Worm (Caenorhabditis elegans): ENCODE measurements around the gene swsn-3.

Gene swsn-3

DNA sequence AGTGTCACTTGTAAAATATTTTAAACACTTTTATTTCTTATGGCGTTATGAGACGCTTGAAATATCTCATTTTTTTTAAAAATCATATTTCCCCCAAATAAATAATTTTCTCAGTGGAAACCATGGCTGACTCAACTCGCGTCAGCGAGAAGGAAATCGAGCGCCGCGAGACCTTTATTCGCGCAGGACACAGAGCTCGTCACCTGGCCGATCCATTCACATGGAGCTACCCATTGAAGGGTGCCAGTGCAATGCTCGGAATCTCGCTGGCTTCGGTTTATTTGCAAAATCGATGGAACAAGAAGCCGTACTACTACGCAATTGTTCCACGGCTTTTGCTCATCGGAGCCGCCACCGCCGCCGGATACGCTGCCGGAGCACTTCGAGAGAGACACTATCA lies 18.3 kb upstream of the swsn-3 start, which contains the start of gene nduc-2:
Gene nduc-2, plus strand, starts transcription at position 113 of the 400 bp plus-strand sequence.
- TF ChIP-seq nhr-6 (tag; optimal IDR thresholded peaks at IDR 0.05) (no peak), lsy-2 (tag; optimal IDR thresholded peaks at IDR 0.05) (peak in 1 of 2 experiments; percentile 13), elt-1 (tag; optimal IDR thresholded peaks at IDR 0.05) (no peak), mbf-1 (tag; optimal IDR thresholded peaks at IDR 0.05) (no peak), sma-3 (GFP tag; optimal IDR thresholded peaks at IDR 0.05) (peak; percentile 29)

DNA sequence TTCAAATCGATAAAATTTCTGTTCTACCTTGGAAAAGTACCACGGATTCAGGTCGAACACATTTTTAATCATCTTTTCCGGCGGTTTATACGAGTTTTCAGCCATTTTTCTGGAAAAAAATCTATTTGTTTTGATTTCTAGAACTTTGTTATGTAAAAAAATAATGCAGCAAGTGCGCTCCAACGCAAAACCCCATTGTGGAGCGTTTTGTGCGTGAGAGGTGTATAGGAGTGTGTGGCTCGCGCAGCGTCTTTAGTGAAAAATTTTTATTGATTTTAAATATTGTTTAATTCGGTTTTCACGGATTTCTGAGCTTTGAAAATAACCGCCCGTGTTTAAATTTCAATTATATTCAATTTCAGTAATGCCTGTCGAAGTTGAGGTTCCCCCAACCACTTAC lies 17.4 kb upstream of the swsn-3 start, which contains the start of gene Y71H2AM.20:
Gene Y71H2AM.20, minus strand, starts transcription at position 109 of the 400 bp plus-strand sequence.
- TF ChIP-seq C34F6.9 (tag; optimal IDR thresholded peaks at IDR 0.05) (peak; percentile 99), F13H6.1 (tag; optimal IDR thresholded peaks at IDR 0.05) (peak; percentile 93), elt-3 (tag; optimal IDR thresholded peaks at IDR 0.05) (no peak), mdl-1 (tag; optimal IDR thresholded peaks at IDR 0.05) (peak in 1 of 2 experiments; percentile 75), nhr-21 (tag; optimal IDR thresholded peaks at IDR 0.05) (peak; percentile 93), ceh-82 (tag; optimal IDR thresholded peaks at IDR 0.05) (peak; percentile 84), nhr-237 (tag; optimal IDR thresholded peaks at IDR 0.05) (peak; percentile 49), nhr-12 (tag; optimal IDR thresholded peaks at IDR 0.05) (peak; percentile 49), ceh-16 (tag; optimal IDR thresholded peaks at IDR 0.05) (peak; percentile 44), ztf-11 (tag; optimal IDR thresholded peaks at IDR 0.05) (no peak), nhr-6 (tag; optimal IDR thresholded peaks at IDR 0.05) (peak; percentile 94), fos-1 (tag; optimal IDR thresholded peaks at IDR 0.05) (peak; percentile 98), lin-39 (tag; optimal IDR thresholded peaks at IDR 0.05) (no peak), ZK546.5 (tag; optimal IDR thresholded peaks at IDR 0.05) (peak; percentile 60), mbf-1 (tag; optimal IDR thresholded peaks at IDR 0.05) (no peak), ztf-1 (GFP tag; conservative IDR thresholded peaks at IDR 0.05) (no peak), unc-62 (GFP tag; optimal IDR thresholded peaks at IDR 0.05) (no peak), ama-1 (optimal IDR thresholded peaks at IDR 0.05) (peak; percentile 71), alr-1 (tag; optimal IDR thresholded peaks at IDR 0.05) (peak; percentile 59), nhr-11 (tag; optimal IDR thresholded peaks at IDR 0.05) (no peak), peb-1 (tag; optimal IDR thresholded peaks at IDR 0.05) (no peak), nhr-10 (tag; optimal IDR thresholded peaks at IDR 0.05) (peak; percentile 38), lin-11 (tag; optimal IDR thresholded peaks at IDR 0.05) (peak; percentile 89), nhr-77 (tag; optimal IDR thresholded peaks at IDR 0.05) (peak; percentile 85), mab-5 (tag; optimal IDR thresholded peaks at IDR 0.05) (peak; percentile 88), lsy-2 (tag; optimal IDR thresholded peaks at IDR 0.05) (peak; percentile 92 to 98), snpc-4 (tag; optimal IDR thresholded peaks at IDR 0.05) (peak; percentile 77), dmd-4 (tag; optimal IDR thresholded peaks at IDR 0.05) (no peak), R02D3.7 (tag; optimal IDR thresholded peaks at IDR 0.05) (peak; percentile 45), sma-9 (GFP tag; optimal IDR thresholded peaks at IDR 0.05) (peak; percentile 92), sma-9 (tag; optimal IDR thresholded peaks at IDR 0.05) (no peak), Y55F3AM.14 (GFP tag; optimal IDR thresholded peaks at IDR 0.05) (peak; percentile 87), ztf-4 (tag; optimal IDR thresholded peaks at IDR 0.05) (peak; percentile 96), elt-1 (tag; optimal IDR thresholded peaks at IDR 0.05) (no peak), sem-4 (tag; optimal IDR thresholded peaks at IDR 0.05) (peak; percentile 97), gmeb-1 (tag; optimal IDR thresholded peaks at IDR 0.05) (peak; percentile 89), blmp-1 (tag; optimal IDR thresholded peaks at IDR 0.05; ENCODE audit: insufficient read depth) (peak; percentile 60), zag-1 (tag; optimal IDR thresholded peaks at IDR 0.05) (peak; percentile 96), nhr-25 (tag; optimal IDR thresholded peaks at IDR 0.05) (peak; percentile 97), aly-2 (tag; optimal IDR thresholded peaks at IDR 0.05) (no peak), unc-39 (tag; optimal IDR thresholded peaks at IDR 0.05) (no peak), nhr-129 (tag; optimal IDR thresholded peaks at IDR 0.05) (peak; percentile 94), sma-3 (GFP tag; optimal IDR thresholded peaks at IDR 0.05) (peak; percentile 96), unc-55 (GFP tag; optimal IDR thresholded peaks at IDR 0.05) (peak; percentile 99), crh-2 (tag; optimal IDR thresholded peaks at IDR 0.05) (peak; percentile 99), lin-13 (GFP tag; optimal IDR thresholded peaks at IDR 0.05) (peak; percentile 98), nhr-23 (tag; optimal IDR thresholded peaks at IDR 0.05) (no peak), egl-27 (tag; optimal IDR thresholded peaks at IDR 0.05) (peak; percentile 78), skn-1 (tag; optimal IDR thresholded peaks at IDR 0.05) (peak; percentile 84)
